Worm (Caenorhabditis elegans) whole organism, young adult: Measurements from ENCODE around the gene clec-250.
A peak's percentile ranks its signal among the peaks of the same experiment; 100 is the strongest.

Experiments
- B0019.2 ChIP-seq: fragments of 200-800 bp; sonication (Bioruptor generic); conservative IDR thresholded peaks from 2 replicates; pipeline ENCODE4 v1.3.6; 2022; ENCODE audit warnings: missing genetic modification reagents, missing genetic modification characterization, missing compliant biosample characterization
- F10E7.11 ChIP-seq: sonication (generic microtip); optimal IDR thresholded peaks from 2 replicates; lab custom pipeline; 2017; ENCODE audit warnings: mild to moderate bottlenecking, missing genetic modification characterization, moderate library complexity, missing compliant biosample characterization
- F23B12.7 ChIP-seq: sonication (generic microtip); optimal IDR thresholded peaks from 2 replicates; lab custom pipeline; 2017; ENCODE audit warnings: missing genetic modification characterization, mild to moderate bottlenecking, missing compliant biosample characterization, antibody characterized with exemption, moderate library complexity; ENCODE audit not compliant: insufficient read depth
- F37B4.10 ChIP-seq: fragments of 200-800 bp; sonication (Bioruptor generic); IDR thresholded peaks from 2 replicates; pipeline ENCODE4 v1.3.6; 2022; ENCODE audit warnings: missing genetic modification characterization, missing compliant biosample characterization
- F52B5.7 ChIP-seq: sonication (generic microtip); optimal IDR thresholded peaks from 2 replicates; lab custom pipeline; 2016; ENCODE audit warnings: mild to moderate bottlenecking, missing genetic modification characterization, missing compliant biosample characterization
- F57C9.4 ChIP-seq: sonication (generic microtip); optimal IDR thresholded peaks from 2 replicates; lab custom pipeline; 2017; ENCODE audit warnings: mild to moderate bottlenecking, missing genetic modification characterization, missing compliant biosample characterization
- T26A5.8 ChIP-seq: sonication (generic microtip); optimal IDR thresholded peaks from 2 replicates; lab custom pipeline; 2016; ENCODE audit warnings: missing genetic modification characterization, missing compliant biosample characterization
- Y56A3A.18 ChIP-seq: fragments of 200-800 bp; sonication (Bioruptor generic); IDR thresholded peaks from 2 replicates; pipeline ENCODE4 v1.3.6; 2022; ENCODE audit warnings: missing genetic modification reagents, missing genetic modification characterization, missing compliant biosample characterization
- athp-1 ChIP-seq: sonication (generic microtip); optimal IDR thresholded peaks from 2 replicates; lab custom pipeline; 2017; ENCODE audit warnings: mild to moderate bottlenecking, missing genetic modification characterization, missing compliant biosample characterization
- attf-5 ChIP-seq: fragments of 200-800 bp; sonication (Bioruptor generic); optimal IDR thresholded peaks from 2 replicates; lab custom pipeline; 2018; ENCODE audit warnings: mild to moderate bottlenecking, missing genetic modification characterization, missing compliant biosample characterization
- bed-2 ChIP-seq: fragments of 200-800 bp; sonication (Bioruptor generic); IDR thresholded peaks from 2 replicates; pipeline ENCODE4 v1.3.6; 2022; ENCODE audit warnings: missing genetic modification reagents, missing genetic modification characterization, missing compliant biosample characterization
- cebp-1 ChIP-seq, 2 experiments: fragments of 200-800 bp in 1 of 2; sonication (Bioruptor generic) in 1 of 2; sonication (generic microtip) in 1 of 2; IDR thresholded peaks in 1 of 2; optimal IDR thresholded peaks in 1 of 2; 2 replicates each; pipeline versions ENCODE4 v1.3.6 to Lab custom; 2017 to 2022; ENCODE audit warnings: missing compliant biosample characterization in 2 of 2, missing genetic modification characterization in 2 of 2, mild to moderate bottlenecking in 1 of 2, missing genetic modification reagents in 1 of 2, moderate library complexity in 1 of 2
- ceh-79 ChIP-seq: sonication (generic microtip); optimal IDR thresholded peaks from 2 replicates; lab custom pipeline; 2017; ENCODE audit warnings: mild to moderate bottlenecking, missing genetic modification characterization, missing compliant biosample characterization
- ceh-91 ChIP-seq: fragments of 200-800 bp; sonication (Bioruptor generic); IDR thresholded peaks from 2 replicates; pipeline ENCODE4 v1.3.6; 2022; ENCODE audit warnings: missing genetic modification reagents, missing genetic modification characterization, missing compliant biosample characterization
- efl-1 ChIP-seq: fragments of 150-350 bp; optimal IDR thresholded peaks from 2 replicates; lab custom pipeline; 2014; ENCODE audit warnings: missing biosample characterization, missing genetic modification reagents, missing genetic modification characterization
- egl-18 ChIP-seq: fragments of 200-800 bp; sonication (Bioruptor generic); IDR thresholded peaks from 2 replicates; pipeline ENCODE4 v1.3.6; 2022; ENCODE audit warnings: missing genetic modification reagents, missing genetic modification characterization, missing compliant biosample characterization
- egrh-3 ChIP-seq: fragments of 200-800 bp; sonication (Bioruptor generic); IDR thresholded peaks from 2 replicates; pipeline ENCODE4 v1.3.6; 2022; ENCODE audit warnings: missing genetic modification reagents, missing genetic modification characterization, missing compliant biosample characterization
- ekl-4 ChIP-seq: fragments of 200-800 bp; sonication (Bioruptor generic); IDR thresholded peaks from 2 replicates; pipeline ENCODE4 v1.3.6; 2022; ENCODE audit warnings: missing genetic modification reagents, missing genetic modification characterization, missing compliant biosample characterization
- gei-17 ChIP-seq: fragments of 200-800 bp; sonication (Bioruptor generic); optimal IDR thresholded peaks from 2 replicates; lab custom pipeline; 2018; ENCODE audit warnings: mild to moderate bottlenecking, missing genetic modification characterization, missing compliant biosample characterization
- hlh-12 ChIP-seq: sonication (generic microtip); optimal IDR thresholded peaks from 2 replicates; lab custom pipeline; 2016; ENCODE audit warnings: missing genetic modification characterization, missing compliant biosample characterization
- hmg-1.2 ChIP-seq: fragments of 200-800 bp; sonication (Bioruptor generic); IDR thresholded peaks from 2 replicates; pipeline ENCODE4 v1.3.6; 2022; ENCODE audit warnings: missing genetic modification reagents, missing genetic modification characterization, missing compliant biosample characterization
- hrde-1 ChIP-seq: sonication (generic microtip); optimal IDR thresholded peaks from 2 replicates; lab custom pipeline; 2016; ENCODE audit warnings: missing genetic modification characterization, mild to moderate bottlenecking, missing compliant biosample characterization, moderate library complexity, missing genotype, missing genetic modification reagents, borderline replicate concordance
- hsf-1 ChIP-seq: fragments of 200-800 bp; sonication (Bioruptor generic); IDR thresholded peaks from 2 replicates; pipeline ENCODE4 v1.3.6; 2022; ENCODE audit warnings: missing genetic modification reagents, missing genetic modification characterization, missing compliant biosample characterization
- lag-1 ChIP-seq: fragments of 200-800 bp; sonication (Bioruptor generic); IDR thresholded peaks from 2 replicates; pipeline ENCODE4 v1.3.6; 2022; ENCODE audit warnings: missing genetic modification reagents, missing genetic modification characterization, missing compliant biosample characterization
- lin-35 ChIP-seq, 3 experiments: fragments of 150-350 bp in 2 of 3; sonication (generic microtip) in 1 of 3; optimal IDR thresholded peaks; 2 replicates each; lab custom pipeline; 2014 to 2018; ENCODE audit warnings: missing biosample characterization in 3 of 3, missing genetic modification characterization in 3 of 3, missing genetic modification reagents in 3 of 3
- lin-54 ChIP-seq: fragments of 200-800 bp; sonication (Bioruptor generic); optimal IDR thresholded peaks from 2 replicates; lab custom pipeline; 2018; ENCODE audit warnings: mild to moderate bottlenecking, missing genetic modification characterization, missing compliant biosample characterization
- madf-3 ChIP-seq: fragments of 200-800 bp; sonication (Bioruptor generic); IDR thresholded peaks from 2 replicates; pipeline ENCODE4 v1.3.6; 2022; ENCODE audit warnings: missing genetic modification reagents, missing genetic modification characterization, missing compliant biosample characterization
- madf-6 ChIP-seq: fragments of 200-800 bp; sonication (Bioruptor generic); IDR thresholded peaks from 2 replicates; pipeline ENCODE4 v1.3.6; 2022; ENCODE audit warnings: missing genetic modification reagents, missing genetic modification characterization, missing compliant biosample characterization
- mcd-1 ChIP-seq: fragments of 200-800 bp; sonication (Bioruptor generic); IDR thresholded peaks from 2 replicates; pipeline ENCODE4 v1.3.6; 2022; ENCODE audit warnings: missing genetic modification reagents, missing genetic modification characterization, missing compliant biosample characterization
- nfyb-1 ChIP-seq: fragments of 200-800 bp; sonication (Bioruptor generic); IDR thresholded peaks from 2 replicates; pipeline ENCODE4 v1.3.6; 2022; ENCODE audit warnings: missing genetic modification reagents, missing genetic modification characterization, missing compliant biosample characterization
- nhr-120 ChIP-seq: fragments of 200-800 bp; sonication (Bioruptor generic); IDR thresholded peaks from 2 replicates; pipeline ENCODE4 v1.3.6; 2022; ENCODE audit warnings: missing genetic modification characterization, missing compliant biosample characterization
- nhr-80 ChIP-seq: sonication (generic microtip); optimal IDR thresholded peaks from 2 replicates; lab custom pipeline; 2016; ENCODE audit warnings: missing genetic modification characterization, missing compliant biosample characterization
- rcor-1 ChIP-seq: fragments of 200-800 bp; sonication (Bioruptor generic); IDR thresholded peaks from 2 replicates; pipeline ENCODE4 v1.3.6; 2022; ENCODE audit warnings: missing genetic modification reagents, missing genetic modification characterization, missing compliant biosample characterization
- snpc-1.3 ChIP-seq: sonication (generic microtip); optimal IDR thresholded peaks from 2 replicates; lab custom pipeline; 2017; ENCODE audit warnings: missing genetic modification characterization, mild to moderate bottlenecking, missing compliant biosample characterization, antibody characterized with exemption, moderate library complexity, missing genotype, missing genetic modification reagents; ENCODE audit not compliant: insufficient read depth
- snpc-3.4 ChIP-seq: sonication (generic microtip); optimal IDR thresholded peaks from 2 replicates; lab custom pipeline; 2017; ENCODE audit warnings: missing genetic modification characterization, mild to moderate bottlenecking, missing compliant biosample characterization, antibody characterized with exemption, moderate library complexity, missing genotype, missing genetic modification reagents
- snpc-4 ChIP-seq, 5 experiments: fragments of 150-350 bp in 1 of 5; sonication (generic microtip) in 4 of 5; optimal IDR thresholded peaks; 2 replicates each; lab custom pipeline; 2014 to 2018; ENCODE audit warnings: missing genetic modification characterization in 5 of 5, missing biosample characterization in 3 of 5, antibody characterized with exemption in 2 of 5, mild to moderate bottlenecking in 2 of 5, missing compliant biosample characterization in 2 of 5, missing genotype in 2 of 5, moderate library complexity in 2 of 5, missing genetic modification reagents in 1 of 5
- tlf-1 ChIP-seq: fragments of 200-800 bp; sonication (Bioruptor generic); optimal IDR thresholded peaks from 2 replicates; lab custom pipeline; 2018; ENCODE audit warnings: mild to moderate bottlenecking, missing genetic modification characterization, missing compliant biosample characterization
- xnd-1 ChIP-seq: sonication (generic microtip); optimal IDR thresholded peaks from 2 replicates; lab custom pipeline; 2016; ENCODE audit warnings: missing genotype, missing genetic modification reagents, missing genetic modification characterization, missing compliant biosample characterization
- zfh-2 ChIP-seq: fragments of 200-800 bp; sonication (Bioruptor generic); conservative IDR thresholded peaks from 2 replicates; pipeline ENCODE4 v1.3.6; 2022; ENCODE audit warnings: missing genetic modification reagents, missing genetic modification characterization, missing compliant biosample characterization
- ztf-6 ChIP-seq: fragments of 200-800 bp; sonication (Bioruptor generic); IDR thresholded peaks from 2 replicates; pipeline ENCODE4 v1.3.6; 2022; ENCODE audit warnings: missing genetic modification reagents, missing genetic modification characterization, missing compliant biosample characterization

Gene clec-250

ce11 chrV:18728287-18728686, 13.7 kb downstream of the clec-250 start:
- peak; percentile 93 for TF ChIP-seq egrh-3 (GFP tag; lab: Robert Waterston, UW)
- TF ChIP-seq, all 124 proteins: peak for 1; not testable (repeated sequence) for 123

- TF ChIP-seq zfh-2 (GFP tag; lab: Robert Waterston, UW), result 0 out of 2 replicates have a peak, but pooled peaks have one; percentile 23
- no peak for TF ChIP-seq T26A5.8 (tag; lab: Kevin White, UChicago)
- TF ChIP-seq, all 124 proteins: peak for 1
Measured at ce11 chrV:18725858-18726257, 16.1 kb downstream of the clec-250 start.

- 0 out of 2 replicates have a peak, but pooled peaks have one; percentile 48 for TF ChIP-seq nhr-120 (GFP tag; lab: Robert Waterston, UW)
- 0 out of 2 replicates have a peak, but pooled peaks have one; percentile 32 for TF ChIP-seq hsf-1
- peak; percentile 29; the same call in 1 of the 2 replicates for TF ChIP-seq zfh-2 (GFP tag; lab: Robert Waterston, UW)
- 0 out of 2 replicates have a peak, but pooled peaks have one; percentile 22 for TF ChIP-seq hmg-1.2
- peak; percentile 57; the same call in 1 of the 2 replicates for TF ChIP-seq mcd-1
- TF ChIP-seq, all 124 proteins: peak for 5; not testable (repeated sequence) for 119
Measured at ce11 chrV:18724810-18725209, 17.2 kb downstream of the clec-250 start.

- TF ChIP-seq ceh-79 (tag; lab: Kevin White, UChicago) (no peak), cebp-1 (GFP tag; IDR thresholded peaks at IDR 0.05; lab: Robert Waterston, UW) (no peak), cebp-1 (tag; optimal IDR thresholded peaks at IDR 0.05; lab: Kevin White, UChicago) (no peak), Y56A3A.18 (GFP tag; lab: Robert Waterston, UW) (no peak), egl-18 (no peak), bed-2 (GFP tag; lab: Robert Waterston, UW) (no peak), madf-3 (GFP tag; lab: Robert Waterston, UW) (no peak), F37B4.10 (GFP tag; lab: Robert Waterston, UW) (no peak), gei-17 (GFP tag; lab: Kevin White, UChicago) (no peak), lag-1 (GFP tag; lab: Robert Waterston, UW) (no peak)
Measured at ce11 chrV:18724076-18724475, 17.9 kb downstream of the clec-250 start.

ce11 chrV:18723604-18724003, 18.4 kb downstream of the clec-250 start:
- TF ChIP-seq snpc-4 (GFP tag; optimal IDR thresholded peaks at IDR 0.05; lab: Kevin White, UChicago) (no peak), snpc-4 (tag; optimal IDR thresholded peaks at IDR 0.05; lab: Kevin White, UChicago) (peak in 3 of 4 experiments; percentile 46 to 74 (median 55)), F23B12.7 (tag; lab: Kevin White, UChicago) (peak; percentile 49), ekl-4 (GFP tag; lab: Robert Waterston, UW) (no peak), ztf-6 (GFP tag; lab: Robert Waterston, UW) (no peak), attf-5 (GFP tag; lab: Kevin White, UChicago) (no peak), hmg-1.2 (peak; percentile 99), F52B5.7 (tag; lab: Kevin White, UChicago) (no peak), B0019.2 (GFP tag; lab: Robert Waterston, UW) (no peak), nfyb-1 (GFP tag; lab: Robert Waterston, UW) (no peak), F57C9.4 (tag; lab: Kevin White, UChicago) (no peak), tlf-1 (no peak), F10E7.11 (tag; lab: Kevin White, UChicago) (no peak), efl-1 (GFP tag; lab: Kevin White, UChicago) (no peak), athp-1 (no peak), nhr-80 (tag; lab: Kevin White, UChicago) (no peak), xnd-1 (no peak), lin-35 (GFP tag; optimal IDR thresholded peaks at IDR 0.05; lab: Kevin White, UChicago) (peak in 1 of 3 experiments; percentile 74), madf-6 (GFP tag; lab: Robert Waterston, UW) (no peak), hrde-1 (tag; lab: Kevin White, UChicago) (no peak), snpc-3.4 (tag; lab: Kevin White, UChicago) (peak; percentile 51), hlh-12 (no peak), lin-54 (peak; percentile 49), rcor-1 (GFP tag; lab: Robert Waterston, UW) (no peak), ceh-91 (GFP tag; lab: Robert Waterston, UW) (no peak), zfh-2 (GFP tag; lab: Robert Waterston, UW) (peak; percentile 71), snpc-1.3 (tag; lab: Kevin White, UChicago) (no peak)
- TF ChIP-seq, all 124 proteins: peak for 7
